Fruit fly (Drosophila melanogaster) whole organism, embryonic: Measurements from ENCODE around the gene CG11382.

Experiments
- Bdp1 ChIP-seq: fragments of 200-800 bp; sonication (Bioruptor generic); optimal IDR thresholded peaks from 3 replicates; lab custom pipeline; 2016; ENCODE audit warnings: missing biosample characterization, missing genetic modification characterization
- CG11085 ChIP-seq: fragments of 200-800 bp; sonication (Bioruptor generic); IDR thresholded peaks from 2 replicates; pipeline ENCODE4 v1.3.6; 2022; ENCODE audit warnings: missing biosample characterization, missing genetic modification characterization
- CG11093 ChIP-seq: fragments of 200-800 bp; sonication (Bioruptor generic); IDR thresholded peaks from 3 replicates; pipeline ENCODE4 v1.3.6; 2022; ENCODE audit warnings: missing biosample characterization, missing genetic modification characterization
- CG12659 ChIP-seq: fragments of 200-800 bp; sonication (Bioruptor generic); optimal IDR thresholded peaks from 3 replicates; lab custom pipeline; 2017; ENCODE audit warnings: mild to moderate bottlenecking, missing biosample characterization, missing genetic modification reagents, missing genetic modification characterization
- CG13775 ChIP-seq: fragments of 200-800 bp; sonication (Bioruptor generic); optimal IDR thresholded peaks from 3 replicates; lab custom pipeline; 2017; ENCODE audit warnings: missing biosample characterization, mild to moderate bottlenecking, missing genetic modification characterization
- CG14441 ChIP-seq: fragments of 200-800 bp; sonication (Bioruptor generic); IDR thresholded peaks from 2 replicates; pipeline ENCODE4 v1.3.6; 2022; ENCODE audit warnings: missing biosample characterization, missing genetic modification characterization
- CG30020 ChIP-seq: fragments of 200-800 bp; optimal IDR thresholded peaks from 2 replicates; lab custom pipeline; 2019; ENCODE audit warnings: missing biosample characterization, mild to moderate bottlenecking, missing genetic modification characterization, moderate library complexity
- CG32767 ChIP-seq: fragments of 200-800 bp; sonication (Bioruptor generic); IDR thresholded peaks from 2 replicates; pipeline ENCODE4 v1.3.6; 2022; ENCODE audit warnings: missing biosample characterization, missing genetic modification characterization
- CG34224 ChIP-seq: fragments of 200-800 bp; sonication (Bioruptor generic); IDR thresholded peaks from 3 replicates; pipeline ENCODE4 v1.3.6; 2022; ENCODE audit warnings: missing biosample characterization, missing genetic modification characterization; ENCODE audit not compliant: partially characterized antibody
- CG6683 ChIP-seq: fragments of 200-800 bp; sonication (Bioruptor generic); optimal IDR thresholded peaks from 2 replicates; lab custom pipeline; 2017; ENCODE audit warnings: missing biosample characterization, mild to moderate bottlenecking, missing genetic modification characterization, missing genetic modification reagents
- CG6689 ChIP-seq: fragments of 200-800 bp; sonication (Bioruptor generic); IDR thresholded peaks from 2 replicates; pipeline ENCODE4 v1.3.6; 2022; ENCODE audit warnings: missing biosample characterization, missing genetic modification characterization
- CG9932 ChIP-seq: fragments of 200-800 bp; sonication (Bioruptor generic); IDR thresholded peaks from 2 replicates; pipeline ENCODE4 v1.3.6; 2022; ENCODE audit warnings: missing biosample characterization, missing genetic modification characterization
- CoRest ChIP-seq: fragments of 200-800 bp; sonication (Bioruptor generic); optimal IDR thresholded peaks from 3 replicates; lab custom pipeline; 2018; ENCODE audit warnings: missing biosample characterization, mild to moderate bottlenecking, missing genetic modification characterization, moderate library complexity
- Dad ChIP-seq: fragments of 200-800 bp; sonication (Bioruptor generic); optimal IDR thresholded peaks from 3 replicates; lab custom pipeline; 2016; ENCODE audit warnings: missing biosample characterization, missing genetic modification characterization
- Deaf1 ChIP-seq: fragments of 200-800 bp; optimal IDR thresholded peaks from 3 replicates; lab custom pipeline; 2019; ENCODE audit warnings: missing biosample characterization, mild to moderate bottlenecking, missing genetic modification characterization, moderate library complexity
- Dek ChIP-seq: fragments of 200-800 bp; sonication (Bioruptor generic); optimal IDR thresholded peaks from 3 replicates; lab custom pipeline; 2019; ENCODE audit warnings: missing biosample characterization, mild to moderate bottlenecking, missing genetic modification characterization, moderate library complexity
- HmgZ ChIP-seq: fragments of 200-800 bp; sonication (Bioruptor generic); optimal IDR thresholded peaks from 2 replicates; lab custom pipeline; 2018; ENCODE audit warnings: missing biosample characterization, mild to moderate bottlenecking, missing genetic modification characterization
- Hr78 ChIP-seq, 2 experiments: fragments of 200-800 bp in 1 of 2; fragments of >200 bp in 1 of 2; sonication (Bioruptor generic) in 1 of 2; optimal IDR thresholded peaks; 2 replicates each; lab custom pipeline; 2017 to 2019; ENCODE audit warnings: missing biosample characterization in 2 of 2, missing genetic modification characterization in 2 of 2, mild to moderate bottlenecking in 1 of 2, moderate library complexity in 1 of 2
- MBD-R2 ChIP-seq: fragments of 200-800 bp; sonication (Bioruptor generic); IDR thresholded peaks from 2 replicates; pipeline ENCODE4 v1.3.6; 2022; ENCODE audit warnings: missing biosample characterization, missing genetic modification characterization
- MESR4 ChIP-seq: fragments of 200-800 bp; sonication (Bioruptor generic); optimal IDR thresholded peaks from 2 replicates; lab custom pipeline; 2018; ENCODE audit warnings: missing biosample characterization, mild to moderate bottlenecking, missing genetic modification characterization, moderate library complexity
- Mes4 ChIP-seq: fragments of 200-800 bp; sonication (Bioruptor generic); optimal IDR thresholded peaks from 2 replicates; lab custom pipeline; 2016; ENCODE audit warnings: missing biosample characterization, missing genetic modification characterization
- NC2β ChIP-seq: fragments of 200-800 bp; sonication (Bioruptor generic); optimal IDR thresholded peaks from 2 replicates; lab custom pipeline; 2016; ENCODE audit warnings: missing biosample characterization, missing genetic modification characterization
- NfI ChIP-seq: fragments of 200-800 bp; sonication (Bioruptor generic); optimal IDR thresholded peaks from 3 replicates; lab custom pipeline; 2018; ENCODE audit warnings: missing biosample characterization, mild to moderate bottlenecking, missing genetic modification characterization, moderate library complexity
- Oli ChIP-seq: fragments of 200-800 bp; sonication (Bioruptor generic); optimal IDR thresholded peaks from 2 replicates; lab custom pipeline; 2018; ENCODE audit warnings: missing biosample characterization, mild to moderate bottlenecking, missing genetic modification characterization, moderate library complexity
- Ptx1 ChIP-seq: fragments of 200-800 bp; sonication (Bioruptor generic); IDR thresholded peaks from 2 replicates; pipeline ENCODE4 v1.3.6; 2022; ENCODE audit warnings: missing biosample characterization, missing genetic modification characterization
- Sry-δ ChIP-seq: fragments of 200-800 bp; sonication (Bioruptor generic); optimal IDR thresholded peaks from 2 replicates; lab custom pipeline; 2016; ENCODE audit warnings: missing biosample characterization, missing genetic modification characterization
- Trl ChIP-seq, 3 experiments: fragments of >200 bp in 2 of 3; fragments of 200-800 bp in 1 of 3; sonication (Bioruptor generic) in 1 of 3; optimal IDR thresholded peaks; 2 replicates in 1 of 3; 3 replicates in 2 of 3; lab custom pipeline; 2016 to 2017; ENCODE audit warnings: missing biosample characterization in 1 of 3, missing genetic modification characterization in 1 of 3
- Xbp1 ChIP-seq: fragments of 200-800 bp; sonication (Bioruptor generic); optimal IDR thresholded peaks from 3 replicates; lab custom pipeline; 2016; ENCODE audit warnings: missing biosample characterization, mild to moderate bottlenecking, missing genetic modification characterization
- ap ChIP-seq: fragments of 200-800 bp; sonication (Bioruptor generic); IDR thresholded peaks from 2 replicates; pipeline ENCODE4 v1.3.6; 2022; ENCODE audit warnings: missing biosample characterization, missing genetic modification characterization
- br ChIP-seq: fragments of >200 bp; optimal IDR thresholded peaks from 2 replicates; lab custom pipeline; 2017
- btn ChIP-seq: fragments of 200-800 bp; sonication (Bioruptor generic); optimal IDR thresholded peaks from 2 replicates; lab custom pipeline; 2016; ENCODE audit warnings: missing biosample characterization, missing genetic modification characterization
- corto ChIP-seq: fragments of 200-800 bp; sonication (Bioruptor generic); optimal IDR thresholded peaks from 2 replicates; lab custom pipeline; 2016; ENCODE audit warnings: missing biosample characterization, mild to moderate bottlenecking, missing genetic modification characterization, moderate library complexity
- croc ChIP-seq: fragments of 200-800 bp; sonication (Bioruptor generic); conservative IDR thresholded peaks from 3 replicates; pipeline ENCODE4 v1.3.6; 2022; ENCODE audit warnings: missing biosample characterization, missing genetic modification characterization
- crol ChIP-seq: fragments of 200-800 bp; sonication (Bioruptor generic); IDR thresholded peaks from 2 replicates; pipeline ENCODE4 v1.3.6; 2022; ENCODE audit warnings: missing biosample characterization, missing genetic modification characterization
- dan ChIP-seq: fragments of 200-800 bp; sonication (Bioruptor generic); IDR thresholded peaks from 2 replicates; pipeline ENCODE4 v1.3.6; 2022; ENCODE audit warnings: missing biosample characterization, missing genetic modification characterization
- ftz-f1 ChIP-seq: fragments of 200-800 bp; sonication (Bioruptor generic); optimal IDR thresholded peaks from 2 replicates; lab custom pipeline; 2016; ENCODE audit warnings: missing biosample characterization, missing genetic modification characterization
- grau ChIP-seq: fragments of 200-800 bp; optimal IDR thresholded peaks from 3 replicates; lab custom pipeline; 2019; ENCODE audit warnings: missing biosample characterization, mild to moderate bottlenecking, missing genetic modification characterization, moderate library complexity
- gro ChIP-seq: fragments of 200-800 bp; sonication (Bioruptor generic); optimal IDR thresholded peaks from 2 replicates; lab custom pipeline; 2016; ENCODE audit warnings: missing biosample characterization, missing genetic modification characterization
- lab ChIP-seq: fragments of 200-800 bp; sonication (Bioruptor generic); optimal IDR thresholded peaks from 3 replicates; lab custom pipeline; 2017; ENCODE audit warnings: missing biosample characterization, missing genetic modification characterization, mild to moderate bottlenecking, moderate library complexity, missing genetic modification reagents
- lbe ChIP-seq: fragments of 200-800 bp; sonication (Bioruptor generic); optimal IDR thresholded peaks from 2 replicates; lab custom pipeline; 2016; ENCODE audit warnings: missing biosample characterization, mild to moderate bottlenecking, missing genetic modification characterization
- lola ChIP-seq, 3 experiments: fragments of >200 bp in 2 of 3; fragments of 200-800 bp in 1 of 3; sonication (Bioruptor generic) in 1 of 3; optimal IDR thresholded peaks; 2 replicates each; lab custom pipeline; 2017 to 2019; ENCODE audit warnings: missing biosample characterization in 3 of 3, missing genetic modification characterization in 3 of 3, mild to moderate bottlenecking in 1 of 3, moderate library complexity in 1 of 3
- psq ChIP-seq: fragments of 200-800 bp; sonication (Bioruptor generic); optimal IDR thresholded peaks from 2 replicates; lab custom pipeline; 2017; ENCODE audit warnings: missing biosample characterization, missing genetic modification characterization
- repo ChIP-seq: fragments of 200-800 bp; sonication (Bioruptor generic); optimal IDR thresholded peaks from 2 replicates; lab custom pipeline; 2016; ENCODE audit warnings: missing biosample characterization, missing genetic modification characterization
- schlank ChIP-seq: fragments of 200-800 bp; sonication (Bioruptor generic); optimal IDR thresholded peaks from 2 replicates; lab custom pipeline; 2018; ENCODE audit warnings: missing biosample characterization, mild to moderate bottlenecking, missing genetic modification characterization
- sisA ChIP-seq: fragments of 200-800 bp; sonication (Bioruptor generic); IDR thresholded peaks from 2 replicates; pipeline ENCODE4 v1.3.6; 2022; ENCODE audit warnings: missing biosample characterization, missing genetic modification characterization
- ttk ChIP-seq: fragments of 200-800 bp; sonication (Bioruptor generic); IDR thresholded peaks from 2 replicates; pipeline ENCODE4 v2.1.2; 2022; ENCODE audit warnings: missing biosample characterization, missing genetic modification characterization
- tx ChIP-seq: fragments of 200-800 bp; sonication (Bioruptor generic); optimal IDR thresholded peaks from 2 replicates; lab custom pipeline; 2016; ENCODE audit warnings: missing biosample characterization, missing genetic modification characterization
- vnd ChIP-seq: fragments of 200-800 bp; sonication (Bioruptor generic); IDR thresholded peaks from 3 replicates; pipeline ENCODE4 v1.3.6; 2022; ENCODE audit warnings: missing biosample characterization, missing genetic modification characterization; ENCODE audit not compliant: partially characterized antibody

The CG11382 gene

DNA sequence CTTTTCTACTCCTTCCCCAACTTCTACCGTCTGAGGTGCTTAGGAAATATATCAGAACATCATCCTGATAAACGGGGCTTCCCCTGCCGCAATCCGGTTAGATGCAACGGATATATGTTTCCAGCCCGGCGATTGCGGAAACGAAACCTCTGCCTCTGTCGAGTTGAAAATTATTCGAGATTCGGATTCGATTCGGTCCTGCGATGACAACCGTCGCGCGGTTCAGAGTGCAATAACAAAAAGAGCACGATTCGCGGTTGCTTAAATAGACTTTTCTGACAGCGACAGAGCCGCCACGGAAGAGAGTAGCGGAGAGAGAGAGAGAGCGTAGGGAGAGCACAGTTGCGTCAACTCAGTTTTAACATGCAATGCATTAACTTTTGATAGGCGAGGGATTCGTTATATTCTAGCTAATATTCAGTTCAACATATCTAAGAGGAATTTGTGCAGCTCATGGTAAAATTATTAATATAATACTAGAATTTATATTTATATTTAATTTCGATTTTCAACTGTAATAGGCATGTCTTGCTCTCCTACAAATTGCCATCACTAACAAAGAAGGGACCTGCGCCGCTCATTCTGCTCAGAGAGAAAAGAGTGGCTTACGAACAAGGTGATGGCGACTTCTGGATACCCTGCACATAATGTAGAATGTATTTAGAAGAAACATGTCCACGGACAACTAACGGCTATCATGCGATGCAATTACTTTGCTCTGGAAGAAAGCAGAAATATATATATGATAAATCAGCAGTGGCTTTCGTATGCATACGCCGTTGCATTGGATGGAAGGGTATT lies 25.2 kb downstream of the CG11382 start (continued):
- TF ChIP-seq MESR4: no peak
- TF ChIP-seq repo (GFP tag; lab: Kevin White, UChicago): no peak
- TF ChIP-seq CG13775 (GFP tag; lab: Kevin White, UChicago): peak; percentile 78
- TF ChIP-seq Ptx1 (GFP tag; lab: Robert Waterston, UW): peak; percentile 88
- TF ChIP-seq CG14441 (GFP tag; lab: Robert Waterston, UW): peak; percentile 82
- peak; percentile 83 for TF ChIP-seq CoRest (tag; lab: Kevin White, UChicago)
- no peak for TF ChIP-seq corto (GFP tag; lab: Kevin White, UChicago)
- TF ChIP-seq MBD-R2 (GFP tag; lab: Robert Waterston, UW): peak; percentile 46; the same call in 1 of the 2 replicates
- TF ChIP-seq CG12659: peak; percentile 72
- peak; percentile 46 for TF ChIP-seq CG30020 (tag; lab: Kevin White, UChicago)
- peak; percentile 81 for TF ChIP-seq NfI (GFP tag; lab: Kevin White, UChicago)
- no peak for TF ChIP-seq crol (GFP tag; lab: Robert Waterston, UW)
- TF ChIP-seq Sry-δ: peak; percentile 49
- TF ChIP-seq lab (GFP tag; lab: Kevin White, UChicago): peak; percentile 79
- peak; percentile 66 for TF ChIP-seq Mes4 (GFP tag; lab: Kevin White, UChicago)
- peak; percentile 82 for TF ChIP-seq psq (GFP tag; lab: Kevin White, UChicago)
- peak; percentile 92 to 97 for TF ChIP-seq Trl (optimal IDR thresholded peaks at IDR 0.05; lab: Kevin White, UChicago)
- TF ChIP-seq Trl (GFP tag; optimal IDR thresholded peaks at IDR 0.05; lab: Kevin White, UChicago): peak; percentile 42
- no peak for TF ChIP-seq vnd (GFP tag; lab: Robert Waterston, UW)
- TF ChIP-seq lbe (GFP tag; lab: Kevin White, UChicago): peak; percentile 35
- TF ChIP-seq tx (GFP tag; lab: Kevin White, UChicago): peak; percentile 71
- TF ChIP-seq NC2β (GFP tag; lab: Kevin White, UChicago): peak; percentile 20
- TF ChIP-seq CG11093: peak; percentile 80
- no peak for TF ChIP-seq ftz-f1 (GFP tag; lab: Kevin White, UChicago)
- TF ChIP-seq CG11085 (GFP tag; lab: Robert Waterston, UW): peak; percentile 49; the same call in 1 of the 2 replicates
- peak; percentile 48 for TF ChIP-seq gro
- peak; percentile 56 for TF ChIP-seq btn
- TF ChIP-seq Deaf1 (tag; lab: Kevin White, UChicago): peak; percentile 33
- peak; percentile 58 for TF ChIP-seq ap (GFP tag; lab: Robert Waterston, UW)
- peak; percentile 83 for TF ChIP-seq ttk
- peak; percentile 75 for TF ChIP-seq Dad
- peak; percentile 3 for TF ChIP-seq CG6683 (GFP tag; lab: Kevin White, UChicago)
- TF ChIP-seq CG6689 (GFP tag; lab: Robert Waterston, UW): peak; percentile 82
- 0 out of 3 replicates have a peak, but pooled peaks have one; percentile 43 for TF ChIP-seq CG34224 (GFP tag; lab: Robert Waterston, UW)
- peak; percentile 85 for TF ChIP-seq Oli (tag; lab: Kevin White, UChicago)
- peak; percentile 68 for TF ChIP-seq croc (GFP tag; lab: Robert Waterston, UW)
- peak; percentile 84 for TF ChIP-seq grau (tag; lab: Kevin White, UChicago)
- peak; percentile 62 for TF ChIP-seq Xbp1 (GFP tag; lab: Kevin White, UChicago)
- peak in 1 of 3 experiments; percentile 78 for TF ChIP-seq lola (GFP tag; optimal IDR thresholded peaks at IDR 0.05; lab: Kevin White, UChicago)
- TF ChIP-seq Bdp1: peak; percentile 56
- peak; percentile 77 for TF ChIP-seq HmgZ
- TF ChIP-seq dan (GFP tag; lab: Robert Waterston, UW): peak; percentile 35; the same call in 1 of the 2 replicates
- peak; percentile 81 for TF ChIP-seq sisA (GFP tag; lab: Robert Waterston, UW)
- TF ChIP-seq br: no peak
- peak; percentile 62 for TF ChIP-seq CG9932 (GFP tag; lab: Robert Waterston, UW)
- TF ChIP-seq CG32767: peak; percentile 76; the same call in 1 of the 2 replicates
- peak in 1 of 2 experiments; percentile 24 for TF ChIP-seq Hr78 (GFP tag; optimal IDR thresholded peaks at IDR 0.05; lab: Kevin White, UChicago)
- TF ChIP-seq Dek (tag; lab: Kevin White, UChicago): peak; percentile 79
- TF ChIP-seq schlank (tag; lab: Kevin White, UChicago): peak; percentile 39
